Worm (Caenorhabditis elegans): ENCODE results near the gene srg-58.

srg-58 gene

DNA sequence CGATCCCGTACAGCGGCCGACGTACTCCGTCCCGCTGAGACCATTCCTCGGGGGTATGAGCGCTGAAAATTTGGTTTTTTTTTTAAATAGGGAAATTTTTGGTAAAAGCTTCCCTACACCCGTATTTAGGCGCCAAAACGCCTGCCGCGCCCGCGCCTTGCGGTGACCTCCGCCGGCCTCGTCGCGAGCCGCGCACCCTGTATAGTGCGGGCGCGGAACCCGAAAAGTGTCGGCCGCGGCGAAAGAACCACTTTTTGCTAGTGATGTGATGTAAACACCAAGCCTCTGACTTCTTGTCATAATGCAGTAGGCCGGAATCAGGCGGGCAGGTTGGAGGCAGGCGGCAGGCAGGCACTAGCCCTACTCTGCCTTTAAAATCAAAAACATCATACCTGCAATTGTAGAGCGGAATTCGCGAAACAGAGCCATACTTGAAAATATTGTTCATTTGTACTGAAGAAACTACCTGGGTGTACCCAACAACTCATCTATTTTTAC lies 40.6 kb downstream of the srg-58 start, which contains the start of gene srt-29:
srt-29 (minus strand) TSS at position 448 of the 498 bp plus-strand sequence.
- TF ChIP-seq blmp-1 (tag; optimal IDR thresholded peaks at IDR 0.05) (no peak), snpc-4 (tag; optimal IDR thresholded peaks at IDR 0.05) (no peak), unc-39 (tag; optimal IDR thresholded peaks at IDR 0.05) (no peak), ham-2 (GFP tag; optimal IDR thresholded peaks at IDR 0.05) (no peak), flh-1 (GFP tag; optimal IDR thresholded peaks at IDR 0.05) (no peak), sem-2 (GFP tag; optimal IDR thresholded peaks at IDR 0.05) (no peak), lsy-2 (tag; optimal IDR thresholded peaks at IDR 0.05) (no peak), lin-32 (GFP tag; optimal IDR thresholded peaks at IDR 0.05) (no peak), elt-3 (tag; optimal IDR thresholded peaks at IDR 0.05) (no peak), M03D4.4 (tag; optimal IDR thresholded peaks at IDR 0.05) (no peak), tbx-8 (GFP tag; optimal IDR thresholded peaks at IDR 0.05) (no peak), lin-13 (tag; optimal IDR thresholded peaks at IDR 0.05) (no peak), nhr-12 (tag; optimal IDR thresholded peaks at IDR 0.05) (no peak), nhr-28 (tag; optimal IDR thresholded peaks at IDR 0.05) (no peak)

ce11 chrV:2716933-2717332 lies 42.4 kb downstream of the srg-58 start:
- TF ChIP-seq mab-5 (tag; optimal IDR thresholded peaks at IDR 0.05) (no peak), unc-39 (tag; optimal IDR thresholded peaks at IDR 0.05) (no peak), cnd-1 (tag; optimal IDR thresholded peaks at IDR 0.05) (no peak), lin-32 (GFP tag; optimal IDR thresholded peaks at IDR 0.05) (no peak), drap-1 (GFP tag; optimal IDR thresholded peaks at IDR 0.05) (no peak), pha-4 (tag; optimal IDR thresholded peaks at IDR 0.05) (no peak)

ce11 chrV:2713532-2713931 lies 45.8 kb downstream of the srg-58 start, which contains the start of gene srt-28:
Gene srt-28 (minus strand): TSS chrV:2713632.
- TF ChIP-seq zip-8 (tag; optimal IDR thresholded peaks at IDR 0.05) (peak; percentile 43), sptf-1 (tag; optimal IDR thresholded peaks at IDR 0.05) (no peak), cnd-1 (tag; optimal IDR thresholded peaks at IDR 0.05) (no peak), mls-2 (tag; optimal IDR thresholded peaks at IDR 0.05) (no peak)

DNA sequence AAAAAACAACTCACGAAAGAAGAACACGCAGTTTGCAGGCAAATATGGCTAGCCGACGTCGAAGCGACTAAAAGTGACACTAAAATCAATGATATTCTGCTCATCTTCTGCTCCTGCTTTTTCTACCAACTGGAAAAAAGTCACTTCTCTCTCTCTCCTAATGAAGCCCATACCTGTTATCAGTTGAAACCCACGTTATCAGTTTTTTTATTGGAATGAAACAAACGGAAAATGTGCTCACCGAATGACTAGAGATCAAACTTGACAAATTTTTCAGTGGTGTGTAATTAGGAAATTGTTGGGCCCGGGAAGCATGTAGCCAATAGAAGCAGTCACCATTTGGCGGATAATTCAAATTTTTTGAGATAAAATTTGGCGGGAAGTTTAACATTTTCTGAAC lies 47.9 kb downstream of the srg-58 start, which contains the start of gene C24B9.3:
C24B9.3 (minus strand) TSS at position 171 of the 400 bp plus-strand sequence.
- TF ChIP-seq ham-2 (GFP tag; optimal IDR thresholded peaks at IDR 0.05), result no peak

DNA sequence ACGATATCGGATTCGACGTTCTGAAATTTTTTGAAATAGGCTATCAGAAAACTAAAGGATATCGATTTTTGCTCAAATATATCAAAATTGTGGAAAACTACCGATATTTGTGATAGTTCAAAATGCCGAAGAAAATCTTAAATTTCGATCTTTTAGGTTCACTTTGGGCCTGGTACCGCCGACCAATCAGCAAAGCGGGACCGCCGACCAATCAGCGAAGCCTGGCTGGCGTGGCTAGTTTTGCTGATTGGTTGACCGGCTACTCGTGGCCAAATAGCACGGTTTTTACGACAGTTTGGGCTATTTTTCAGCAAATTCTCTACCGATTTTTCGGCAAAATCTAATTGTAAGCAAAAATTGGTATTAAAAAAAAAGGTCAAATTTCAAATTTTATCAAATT lies 49.2 kb downstream of the srg-58 start:
- no peak for TF ChIP-seq pha-4 (tag; optimal IDR thresholded peaks at IDR 0.05)
- TF ChIP-seq lsy-2 (tag; optimal IDR thresholded peaks at IDR 0.05), result no peak
- no peak for TF ChIP-seq hlh-1 (tag; optimal IDR thresholded peaks at IDR 0.05)
- no peak for TF ChIP-seq ztf-11 (tag; optimal IDR thresholded peaks at IDR 0.05)
- TF ChIP-seq unc-39 (tag; optimal IDR thresholded peaks at IDR 0.05), result no peak
- TF ChIP-seq mab-5 (tag; optimal IDR thresholded peaks at IDR 0.05), result no peak
- TF ChIP-seq lin-32 (GFP tag; optimal IDR thresholded peaks at IDR 0.05), result no peak
- TF ChIP-seq unc-62 (GFP tag; optimal IDR thresholded peaks at IDR 0.05), result no peak
- TF ChIP-seq nhr-76 (tag; optimal IDR thresholded peaks at IDR 0.05), result no peak
- no peak for TF ChIP-seq bed-3 (GFP tag; optimal IDR thresholded peaks at IDR 0.05)

All from whole organism, mixed stage, embryonic.